Fruit fly (Drosophila melanogaster) whole organism, embryonic: ENCODE data around the gene CG13067.

ENCODE experiments used
- Bdp1 ChIP-seq: fragments of 200-800 bp; sonication (Bioruptor generic); optimal IDR thresholded peaks from 3 replicates; lab custom pipeline; 2016; ENCODE audit warnings: missing biosample characterization, missing genetic modification characterization
- C15 ChIP-seq: fragments of 200-800 bp; sonication (Bioruptor generic); IDR thresholded peaks from 3 replicates; pipeline ENCODE4 v1.3.6; 2022; ENCODE audit warnings: missing biosample characterization, missing genetic modification characterization
- CG1024 ChIP-seq: fragments of 200-800 bp; sonication (Bioruptor generic); IDR thresholded peaks from 2 replicates; pipeline ENCODE4 v1.3.6; 2022; ENCODE audit warnings: missing biosample characterization, missing genetic modification characterization
- CG11456 ChIP-seq: fragments of 200-800 bp; sonication (Bioruptor generic); IDR thresholded peaks from 3 replicates; pipeline ENCODE4 v1.3.6; 2022; ENCODE audit warnings: missing biosample characterization, missing genetic modification characterization
- CG11504 ChIP-seq: fragments of 200-800 bp; sonication (Bioruptor generic); optimal IDR thresholded peaks from 3 replicates; lab custom pipeline; 2019; ENCODE audit warnings: missing biosample characterization, mild to moderate bottlenecking, missing genetic modification characterization, moderate library complexity
- CG12155 ChIP-seq: fragments of 200-800 bp; sonication (Bioruptor generic); optimal IDR thresholded peaks from 3 replicates; lab custom pipeline; 2016; ENCODE audit warnings: missing biosample characterization, missing genetic modification characterization
- CG12236 ChIP-seq: fragments of 200-800 bp; sonication (Bioruptor generic); optimal IDR thresholded peaks from 2 replicates; lab custom pipeline; 2016; ENCODE audit warnings: missing biosample characterization, missing genetic modification characterization
- CG13123 ChIP-seq: fragments of 200-800 bp; sonication (Bioruptor generic); optimal IDR thresholded peaks from 2 replicates; lab custom pipeline; 2016; ENCODE audit warnings: missing biosample characterization, missing genetic modification characterization
- CG13287 ChIP-seq: fragments of 200-800 bp; sonication (Bioruptor generic); IDR thresholded peaks from 2 replicates; pipeline ENCODE4 v1.3.6; 2022; ENCODE audit warnings: missing biosample characterization, missing genetic modification characterization; ENCODE audit not compliant: partially characterized antibody
- CG14710 ChIP-seq: fragments of 200-800 bp; sonication (Bioruptor generic); optimal IDR thresholded peaks from 3 replicates; lab custom pipeline; 2019; ENCODE audit warnings: missing biosample characterization, mild to moderate bottlenecking, missing genetic modification characterization, moderate library complexity
- CG1529 ChIP-seq: fragments of 200-800 bp; sonication (Bioruptor generic); optimal IDR thresholded peaks from 3 replicates; lab custom pipeline; 2018; ENCODE audit warnings: missing biosample characterization, missing genetic modification characterization
- CG15479 ChIP-seq: fragments of 200-800 bp; sonication (Bioruptor generic); optimal IDR thresholded peaks from 3 replicates; lab custom pipeline; 2019; ENCODE audit warnings: missing biosample characterization, mild to moderate bottlenecking, missing genetic modification characterization, moderate library complexity
- CG15514 ChIP-seq: fragments of 200-800 bp; sonication (Bioruptor generic); optimal IDR thresholded peaks from 3 replicates; lab custom pipeline; 2017; ENCODE audit warnings: missing biosample characterization, missing genetic modification characterization, mild to moderate bottlenecking, moderate library complexity, missing genetic modification reagents
- CG16779 ChIP-seq: fragments of 200-800 bp; sonication (Bioruptor generic); IDR thresholded peaks from 2 replicates; pipeline ENCODE4 v1.3.6; 2022; ENCODE audit warnings: missing biosample characterization, missing genetic modification characterization
- CG18619 ChIP-seq: fragments of 200-800 bp; sonication (Bioruptor generic); optimal IDR thresholded peaks from 3 replicates; lab custom pipeline; 2017; ENCODE audit warnings: missing biosample characterization, mild to moderate bottlenecking, missing genetic modification characterization
- CG31441 ChIP-seq: fragments of 200-800 bp; sonication (Bioruptor generic); IDR thresholded peaks from 2 replicates; pipeline ENCODE4 v1.3.6; 2022; ENCODE audit warnings: missing biosample characterization, missing genetic modification characterization
- CG3163 ChIP-seq: fragments of 200-800 bp; sonication (Bioruptor generic); optimal IDR thresholded peaks from 3 replicates; lab custom pipeline; 2016; ENCODE audit warnings: missing biosample characterization, missing genetic modification characterization
- CG32772 ChIP-seq: fragments of 200-800 bp; sonication (Bioruptor generic); IDR thresholded peaks from 2 replicates; pipeline ENCODE4 v1.3.6; 2022; ENCODE audit warnings: missing biosample characterization, missing genetic modification characterization
- CG3847 ChIP-seq: fragments of 200-800 bp; sonication (Bioruptor generic); IDR thresholded peaks from 2 replicates; pipeline ENCODE4 v1.3.6; 2022; ENCODE audit warnings: missing biosample characterization, missing genetic modification characterization
- CG6813 ChIP-seq: fragments of 200-800 bp; sonication (Bioruptor generic); optimal IDR thresholded peaks from 2 replicates; lab custom pipeline; 2017; ENCODE audit warnings: missing biosample characterization, missing genetic modification characterization, mild to moderate bottlenecking, moderate library complexity, missing genetic modification reagents
- CG8281 ChIP-seq: fragments of 200-800 bp; sonication (Bioruptor generic); optimal IDR thresholded peaks from 2 replicates; lab custom pipeline; 2018; ENCODE audit warnings: missing biosample characterization, mild to moderate bottlenecking, missing genetic modification characterization, moderate library complexity
- CG8388 ChIP-seq: fragments of 200-800 bp; sonication (Bioruptor generic); optimal IDR thresholded peaks from 2 replicates; lab custom pipeline; 2019; ENCODE audit warnings: missing biosample characterization, mild to moderate bottlenecking, missing genetic modification characterization, moderate library complexity
- CG8478 ChIP-seq: fragments of >200 bp; optimal IDR thresholded peaks from 2 replicates; lab custom pipeline; 2018
- CG8924 ChIP-seq: fragments of 200-800 bp; optimal IDR thresholded peaks from 3 replicates; lab custom pipeline; 2019; ENCODE audit warnings: missing biosample characterization, mild to moderate bottlenecking, missing genetic modification characterization, moderate library complexity
- CHES-1-like ChIP-seq: fragments of 200-800 bp; sonication (Bioruptor generic); optimal IDR thresholded peaks from 2 replicates; lab custom pipeline; 2016; ENCODE audit warnings: missing biosample characterization, missing genetic modification characterization
- Dip3 ChIP-seq: fragments of 200-800 bp; sonication (Bioruptor generic); optimal IDR thresholded peaks from 3 replicates; lab custom pipeline; 2016; ENCODE audit warnings: missing biosample characterization, missing genetic modification characterization
- Eip74EF ChIP-seq, 2 experiments: fragments of 200-800 bp in 1 of 2; fragments of >200 bp in 1 of 2; sonication (Bioruptor generic) in 1 of 2; optimal IDR thresholded peaks; 2 replicates each; lab custom pipeline; 2017 to 2019; ENCODE audit warnings: missing biosample characterization in 2 of 2, missing genetic modification characterization in 2 of 2, mild to moderate bottlenecking in 1 of 2, moderate library complexity in 1 of 2
- GATAe ChIP-seq: fragments of 200-800 bp; sonication (Bioruptor generic); conservative IDR thresholded peaks from 2 replicates; pipeline ENCODE4 v1.3.6; 2022; ENCODE audit warnings: missing biosample characterization, missing genetic modification characterization
- Hmr ChIP-seq: fragments of 200-800 bp; sonication (Bioruptor generic); optimal IDR thresholded peaks from 3 replicates; lab custom pipeline; 2017; ENCODE audit warnings: mild to moderate bottlenecking, missing biosample characterization, missing genetic modification reagents, missing genetic modification characterization
- Hmx ChIP-seq: fragments of 200-800 bp; sonication (Bioruptor generic); optimal IDR thresholded peaks from 2 replicates; lab custom pipeline; 2016; ENCODE audit warnings: missing biosample characterization, missing genetic modification characterization
- MTF-1 ChIP-seq: fragments of 200-800 bp; sonication (Bioruptor generic); optimal IDR thresholded peaks from 2 replicates; lab custom pipeline; 2018; ENCODE audit warnings: missing biosample characterization, mild to moderate bottlenecking, missing genetic modification characterization, borderline replicate concordance
- Sry-β ChIP-seq: fragments of 200-800 bp; sonication (Bioruptor generic); optimal IDR thresholded peaks from 2 replicates; lab custom pipeline; 2018; ENCODE audit warnings: missing biosample characterization, mild to moderate bottlenecking, missing genetic modification characterization, moderate library complexity
- ac ChIP-seq: fragments of 200-800 bp; sonication (Bioruptor generic); optimal IDR thresholded peaks from 3 replicates; lab custom pipeline; 2017; ENCODE audit warnings: missing biosample characterization, mild to moderate bottlenecking, missing genetic modification characterization
- cas ChIP-seq: fragments of 200-800 bp; sonication (Bioruptor generic); IDR thresholded peaks from 2 replicates; pipeline ENCODE4 v1.3.6; 2022; ENCODE audit warnings: missing biosample characterization, missing genetic modification characterization
- chif ChIP-seq, 2 experiments: fragments of 200-800 bp; sonication (Bioruptor generic); optimal IDR thresholded peaks; 3 replicates each; lab custom pipeline; 2016; ENCODE audit warnings: missing biosample characterization in 2 of 2, missing genetic modification characterization in 2 of 2
- ci ChIP-seq: fragments of 200-800 bp; sonication (Bioruptor generic); IDR thresholded peaks from 3 replicates; pipeline ENCODE4 v1.3.6; 2022; ENCODE audit warnings: missing biosample characterization, missing genetic modification characterization
- corto ChIP-seq: fragments of 200-800 bp; sonication (Bioruptor generic); optimal IDR thresholded peaks from 2 replicates; lab custom pipeline; 2016; ENCODE audit warnings: missing biosample characterization, mild to moderate bottlenecking, missing genetic modification characterization, moderate library complexity
- dm ChIP-seq: fragments of 200-800 bp; sonication (Bioruptor generic); optimal IDR thresholded peaks from 3 replicates; lab custom pipeline; 2016; ENCODE audit warnings: missing biosample characterization, missing genetic modification characterization
- eve ChIP-seq, 2 experiments: fragments of >200 bp; optimal IDR thresholded peaks; 2 replicates each; lab custom pipeline; 2017; ENCODE audit warnings: missing biosample characterization in 2 of 2, missing genetic modification characterization in 2 of 2
- fu2 ChIP-seq: fragments of 200-800 bp; sonication (Bioruptor generic); optimal IDR thresholded peaks from 2 replicates; lab custom pipeline; 2016; ENCODE audit warnings: missing biosample characterization, missing genetic modification characterization
- gt ChIP-seq: fragments of 200-800 bp; sonication (Bioruptor generic); IDR thresholded peaks from 2 replicates; pipeline ENCODE4 v1.3.6; 2022; ENCODE audit warnings: missing biosample characterization, missing genetic modification characterization
- jumu ChIP-seq: fragments of 200-800 bp; sonication (Bioruptor generic); optimal IDR thresholded peaks from 3 replicates; lab custom pipeline; 2016; ENCODE audit warnings: missing biosample characterization, missing genetic modification characterization
- kah ChIP-seq: fragments of 200-800 bp; sonication (Bioruptor generic); optimal IDR thresholded peaks from 2 replicates; lab custom pipeline; 2018; ENCODE audit warnings: missing biosample characterization, mild to moderate bottlenecking, missing genetic modification characterization
- mirr ChIP-seq: fragments of 200-800 bp; sonication (Bioruptor generic); optimal IDR thresholded peaks from 3 replicates; lab custom pipeline; 2018; ENCODE audit warnings: missing biosample characterization, mild to moderate bottlenecking, missing genetic modification characterization
- pum ChIP-seq: fragments of 200-800 bp; sonication (Bioruptor generic); optimal IDR thresholded peaks from 2 replicates; lab custom pipeline; 2016; ENCODE audit warnings: missing biosample characterization, missing genetic modification characterization
- repo ChIP-seq: fragments of 200-800 bp; sonication (Bioruptor generic); optimal IDR thresholded peaks from 2 replicates; lab custom pipeline; 2016; ENCODE audit warnings: missing biosample characterization, missing genetic modification characterization
- sima ChIP-seq: fragments of 200-800 bp; sonication (Bioruptor generic); optimal IDR thresholded peaks from 2 replicates; lab custom pipeline; 2016; ENCODE audit warnings: missing biosample characterization, missing genetic modification characterization
- slou ChIP-seq: fragments of 200-800 bp; sonication (Bioruptor generic); optimal IDR thresholded peaks from 3 replicates; lab custom pipeline; 2016; ENCODE audit warnings: missing biosample characterization, missing genetic modification characterization
- tap ChIP-seq: fragments of 200-800 bp; optimal IDR thresholded peaks from 3 replicates; lab custom pipeline; 2019; ENCODE audit warnings: missing biosample characterization, mild to moderate bottlenecking, missing genetic modification characterization, moderate library complexity
- tna ChIP-seq: fragments of 200-800 bp; sonication (Bioruptor generic); IDR thresholded peaks from 2 replicates; pipeline ENCODE4 v1.3.6; 2022; ENCODE audit warnings: missing biosample characterization, missing genetic modification characterization; ENCODE audit not compliant: partially characterized antibody
- toy ChIP-seq: fragments of 200-800 bp; sonication (Bioruptor generic); IDR thresholded peaks from 2 replicates; pipeline ENCODE4 v1.3.6; 2022; ENCODE audit warnings: missing biosample characterization, missing genetic modification characterization
- tup ChIP-seq: fragments of 200-800 bp; sonication (Bioruptor generic); optimal IDR thresholded peaks from 2 replicates; lab custom pipeline; 2016; ENCODE audit warnings: missing biosample characterization, mild to moderate bottlenecking, missing genetic modification characterization, moderate library complexity

CG13067 gene

dm6 chr3L:16231857-16232256 lies 39.2 kb upstream of the CG13067 start, which contains the start of the genes PDCD-5 and MED10:
Gene PDCD-5, minus strand, starts transcription at chr3L:16232038.
Gene MED10, plus strand, starts transcription at chr3L:16232084.
- TF ChIP-seq Hmx (GFP tag; lab: Kevin White, UChicago) (no peak), CG18619 (GFP tag; lab: Kevin White, UChicago) (no peak), CG11456 (GFP tag; lab: Robert Waterston, UW) (no peak), tna (GFP tag; lab: Robert Waterston, UW) (no peak), CG12236 (GFP tag; lab: Kevin White, UChicago) (no peak), MTF-1 (no peak), cas (GFP tag; lab: Robert Waterston, UW) (no peak), CG14710 (peak; percentile 83), CG11504 (tag; lab: Kevin White, UChicago) (no peak), dm (peak; percentile 70), slou (no peak), C15 (no peak), CG15514 (peak; percentile 53), CG13287 (peak; percentile 36; the same call in 1 of the 2 replicates), CG13123 (GFP tag; lab: Kevin White, UChicago) (no peak), tap (no peak), repo (GFP tag; lab: Kevin White, UChicago) (no peak), toy (no peak), mirr (GFP tag; lab: Kevin White, UChicago) (no peak), CG8478 (lab: Kevin White, UChicago) (no peak), Sry-β (GFP tag; lab: Kevin White, UChicago) (no peak), Bdp1 (GFP tag; lab: Kevin White, UChicago) (no peak), CG16779 (GFP tag; lab: Robert Waterston, UW) (no peak), CG8281 (tag; lab: Kevin White, UChicago) (no peak), CG32772 (GFP tag; lab: Robert Waterston, UW) (no peak), CG8388 (GFP tag; lab: Kevin White, UChicago) (no peak), jumu (no peak), corto (no peak), CG3847 (GFP tag; lab: Robert Waterston, UW) (peak; percentile 35; the same call in 1 of the 2 replicates), Eip74EF (GFP tag; optimal IDR thresholded peaks at IDR 0.05; lab: Kevin White, UChicago) (no peak), Dip3 (GFP tag; lab: Kevin White, UChicago) (no peak), CG8924 (no peak), chif (GFP tag; optimal IDR thresholded peaks at IDR 0.05; lab: Kevin White, UChicago) (peak in 1 of 2 experiments; percentile 13), fu2 (GFP tag; lab: Kevin White, UChicago) (no peak), CHES-1-like (GFP tag; lab: Kevin White, UChicago) (peak; percentile 31), GATAe (GFP tag; lab: Robert Waterston, UW) (no peak), CG1024 (no peak), CG31441 (GFP tag; lab: Robert Waterston, UW) (no peak), gt (GFP tag; lab: Robert Waterston, UW) (no peak), kah (GFP tag; lab: Kevin White, UChicago) (no peak), Hmr (GFP tag; lab: Kevin White, UChicago) (no peak), CG3163 (no peak), ac (GFP tag; lab: Kevin White, UChicago) (no peak), ci (GFP tag; lab: Robert Waterston, UW) (no peak), CG15479 (GFP tag; lab: Kevin White, UChicago) (no peak), sima (GFP tag; lab: Kevin White, UChicago) (no peak), CG12155 (GFP tag; lab: Kevin White, UChicago) (no peak), tup (GFP tag; lab: Kevin White, UChicago) (no peak), CG6813 (GFP tag; lab: Kevin White, UChicago) (no peak), CG1529 (GFP tag; lab: Kevin White, UChicago) (no peak), pum (GFP tag; lab: Kevin White, UChicago) (no peak), eve (GFP tag; optimal IDR thresholded peaks at IDR 0.05; lab: Kevin White, UChicago) (no peak)
